Fruit fly (Drosophila melanogaster): ENCODE data around the gene Iml1.

Gene Iml1

DNA sequence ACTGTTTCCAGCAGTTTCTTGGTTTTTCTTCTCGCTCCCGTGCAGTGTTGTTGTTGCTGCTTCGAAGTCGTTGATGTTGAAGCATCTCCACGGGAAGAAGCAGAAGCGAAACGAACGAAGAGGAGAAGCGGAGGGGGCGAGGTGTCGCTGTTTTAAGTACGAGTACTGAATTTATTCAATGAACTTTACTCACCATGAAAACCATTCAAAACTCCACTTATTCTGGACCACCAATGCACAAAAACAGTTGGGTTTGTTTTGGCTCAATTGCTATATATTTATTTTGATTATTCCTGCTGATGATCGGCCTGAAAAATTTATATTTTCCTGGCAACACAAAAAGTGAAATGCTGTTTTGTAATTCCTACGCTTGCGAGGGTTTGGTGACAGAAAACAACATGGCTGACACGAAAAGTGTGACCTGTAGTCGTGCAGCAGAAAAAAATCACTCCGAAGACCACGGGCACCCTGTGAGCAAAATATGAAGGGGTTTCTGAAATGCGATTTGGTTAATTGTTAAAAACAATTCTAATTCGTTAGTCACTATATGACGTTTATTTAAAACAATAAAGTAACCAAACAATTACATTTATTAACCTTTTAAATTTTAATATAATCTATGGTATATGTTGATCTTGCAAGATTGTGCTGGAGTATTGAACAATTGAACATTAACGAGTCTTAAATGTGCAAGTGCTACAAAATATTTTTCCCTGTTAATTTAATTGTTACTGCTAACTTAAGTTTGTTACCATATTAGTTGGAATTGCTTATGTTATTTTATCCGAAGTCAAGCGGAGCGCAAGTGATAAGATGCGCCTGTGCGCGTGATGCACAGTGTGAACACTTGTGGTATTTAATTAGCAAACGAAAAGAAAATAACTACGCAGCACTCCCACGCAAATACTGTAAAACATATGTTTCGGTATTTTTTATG lies 34.7 kb upstream of the Iml1 start, which contains the start of gene CG7879 (continued):
- peak; percentile 62 for TF ChIP-seq Sin3A (optimal IDR thresholded peaks at IDR 0.05)
- peak; percentile 71; the same call in 2 of the 3 replicates for TF ChIP-seq CG17361 (GFP tag; IDR thresholded peaks at IDR 0.05)
- TF ChIP-seq CG18262 (tag; optimal IDR thresholded peaks at IDR 0.05) = peak; percentile 10
- peak; percentile 43 for TF ChIP-seq BEAF-32 (GFP tag; optimal IDR thresholded peaks at IDR 0.05)
- peak; percentile 52 for TF ChIP-seq CG17186 (GFP tag; optimal IDR thresholded peaks at IDR 0.05)
- TF ChIP-seq CrebB (tag; optimal IDR thresholded peaks at IDR 0.05) = no peak
- TF ChIP-seq CG5180 (GFP tag; optimal IDR thresholded peaks at IDR 0.05) = no peak
- TF ChIP-seq CkIIα-i1 (GFP tag; IDR thresholded peaks at IDR 0.05) = no peak
- TF ChIP-seq ato (GFP tag; IDR thresholded peaks at IDR 0.05; ENCODE audit: partially characterized antibody) = 0 out of 2 replicates have a peak, but pooled peaks have one; percentile 23
- peak; percentile 15 for TF ChIP-seq az2 (GFP tag; optimal IDR thresholded peaks at IDR 0.05)
- TF ChIP-seq repo (GFP tag; optimal IDR thresholded peaks at IDR 0.05) = no peak
- peak; percentile 17 for TF ChIP-seq vvl (GFP tag; IDR thresholded peaks at IDR 0.05)
- no peak; the same call in 1 of the 2 replicates for TF ChIP-seq CG10366 (GFP tag; IDR thresholded peaks at IDR 0.05)
- TF ChIP-seq row (GFP tag; IDR thresholded peaks at IDR 0.05) = peak; percentile 79
- no peak for TF ChIP-seq stc (GFP tag; IDR thresholded peaks at IDR 0.05)
- peak; percentile 55; the same call in 1 of the 2 replicates for TF ChIP-seq CG32767 (GFP tag; IDR thresholded peaks at IDR 0.05)
- TF ChIP-seq D19A (tag; optimal IDR thresholded peaks at IDR 0.05) = no peak
- peak; percentile 33; the same call in 1 of the 2 replicates for TF ChIP-seq lmd (GFP tag; IDR thresholded peaks at IDR 0.05)
- TF ChIP-seq Xrp1 (GFP tag; IDR thresholded peaks at IDR 0.05) = 0 out of 2 replicates have a peak, but pooled peaks have one; percentile 13

DNA sequence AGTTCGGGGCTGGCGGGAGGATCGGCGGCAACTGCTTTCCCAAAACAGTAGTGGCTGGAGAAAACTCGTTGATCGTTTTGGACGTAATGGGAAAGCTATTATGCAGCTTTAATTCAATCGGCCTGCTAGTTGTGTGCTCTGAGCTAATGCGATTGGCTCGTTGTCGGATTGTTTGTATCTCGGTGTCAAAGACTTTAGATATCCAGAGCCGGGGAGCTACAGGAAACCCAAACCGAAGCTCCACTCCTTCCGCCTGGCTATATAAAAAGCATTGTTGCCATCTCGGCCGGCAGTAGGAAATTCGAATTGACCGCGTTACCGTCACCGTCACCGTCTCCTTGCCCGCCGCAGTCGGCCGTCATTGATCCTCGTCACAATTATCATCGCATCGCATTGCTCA lies 31.3 kb upstream of the Iml1 start, which contains the start of gene CG12003:
CG12003 (plus strand) TSS at position 301 of the 400 bp plus-strand sequence.
- TF ChIP-seq chinmo (GFP tag; IDR thresholded peaks at IDR 0.05; ENCODE audit: partially characterized antibody) (no peak), rib (GFP tag; IDR thresholded peaks at IDR 0.05) (no peak), CG17912 (GFP tag; optimal IDR thresholded peaks at IDR 0.05) (no peak), gem (tag; optimal IDR thresholded peaks at IDR 0.05) (no peak), Ets65A (GFP tag) (no peak), TFAM (GFP tag; optimal IDR thresholded peaks at IDR 0.05) (no peak)

DNA sequence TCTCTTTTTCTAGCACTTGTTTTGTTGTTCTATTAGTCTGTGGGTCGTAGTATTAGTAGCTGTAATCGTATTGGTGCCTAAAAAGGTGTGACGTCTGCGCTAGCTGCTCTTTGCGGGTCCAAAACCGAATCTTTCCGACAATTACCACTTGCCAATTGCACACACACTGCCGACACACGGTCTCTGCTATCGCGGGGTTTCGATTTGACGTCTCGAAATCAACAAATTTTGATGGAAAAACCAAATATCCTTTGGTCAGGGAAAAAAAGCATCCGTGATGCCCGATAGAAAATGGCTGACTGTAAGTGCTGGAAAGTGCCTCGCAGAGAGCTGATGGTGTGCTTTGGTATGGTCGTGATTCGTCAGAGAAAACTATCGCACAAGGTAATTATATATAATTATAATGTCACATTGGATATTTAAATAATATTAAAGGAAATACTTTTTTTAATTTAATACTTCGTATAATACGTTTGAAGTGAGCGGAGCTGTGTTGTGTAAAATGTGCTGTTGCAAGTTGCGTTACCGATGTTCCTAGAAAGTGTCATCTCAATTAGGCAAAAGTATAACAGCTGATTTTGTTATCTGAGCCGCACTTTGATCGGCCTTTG lies 24.4 kb upstream of the Iml1 start, which contains the start of the genes Pex10 and CG12099:
Pex10 (plus strand) TSS at position 51 of the 611 bp plus-strand sequence.
CG12099 (minus strand) TSS at position 307 of the 611 bp plus-strand sequence.
- no peak for TF ChIP-seq wek (GFP tag; optimal IDR thresholded peaks at IDR 0.05)
- peak; percentile 72 for TF ChIP-seq trh (GFP tag; optimal IDR thresholded peaks at IDR 0.05)
- TF ChIP-seq CG6854 (GFP tag; optimal IDR thresholded peaks at IDR 0.05) = peak; percentile 31
- peak; percentile 56 for TF ChIP-seq CG5245 (GFP tag; optimal IDR thresholded peaks at IDR 0.05)
- peak; percentile 41 for TF ChIP-seq kah (GFP tag; optimal IDR thresholded peaks at IDR 0.05)
- TF ChIP-seq ash1 (GFP tag; optimal IDR thresholded peaks at IDR 0.05) = no peak
- no peak for TF ChIP-seq dmrt99B (tag; optimal IDR thresholded peaks at IDR 0.05)
- TF ChIP-seq CG15269 (tag; optimal IDR thresholded peaks at IDR 0.05) = peak; percentile 86
- peak; percentile 83 for TF ChIP-seq CG10147 (GFP tag; optimal IDR thresholded peaks at IDR 0.05)
- TF ChIP-seq nmo (GFP tag; optimal IDR thresholded peaks at IDR 0.05) = peak; percentile 94
- peak; percentile 78 for TF ChIP-seq kni (GFP tag; optimal IDR thresholded peaks at IDR 0.05)
- no peak for TF ChIP-seq hth (optimal IDR thresholded peaks at IDR 0.05)
- TF ChIP-seq Kr (GFP tag; optimal IDR thresholded peaks at IDR 0.05) = no peak
- TF ChIP-seq scrt (GFP tag; optimal IDR thresholded peaks at IDR 0.05) = no peak
- TF ChIP-seq CG4360 (GFP tag; IDR thresholded peaks at IDR 0.05) = no peak
- peak; percentile 88 for TF ChIP-seq HLH3B (GFP tag; IDR thresholded peaks at IDR 0.05)
- peak; percentile 76 for TF ChIP-seq CG30431 (GFP tag; optimal IDR thresholded peaks at IDR 0.05)
- no peak for TF ChIP-seq CG12236 (GFP tag; optimal IDR thresholded peaks at IDR 0.05)
- peak; percentile 76 for TF ChIP-seq vfl (GFP tag; optimal IDR thresholded peaks at IDR 0.05)
- no peak for TF ChIP-seq CG11398 (GFP tag; optimal IDR thresholded peaks at IDR 0.05)
- TF ChIP-seq CG43689 (GFP tag; IDR thresholded peaks at IDR 0.05) = peak; percentile 69; the same call in 1 of the 2 replicates
- no peak for TF ChIP-seq Tbp (GFP tag; optimal IDR thresholded peaks at IDR 0.05)

Data from whole organism, embryonic.